Fruit fly (Drosophila melanogaster) Kc167 (cell line): ENCODE results near the gene CG17698.

Experiments
- Myc ChIP-seq: fragments of >200 bp; optimal IDR thresholded peaks from 2 replicates; lab custom pipeline; 2017; ENCODE audit warnings: missing external identifiers
- Sin3A ChIP-seq: fragments of >200 bp; optimal IDR thresholded peaks from 2 replicates; lab custom pipeline; 2018; ENCODE audit warnings: missing external identifiers
- h ChIP-seq: fragments of >200 bp; optimal IDR thresholded peaks from 3 replicates; lab custom pipeline; 2018; ENCODE audit warnings: missing external identifiers
- insv ChIP-seq: fragments of >200 bp; optimal IDR thresholded peaks from 3 replicates; lab custom pipeline; 2018; ENCODE audit warnings: missing external identifiers
- psq ChIP-seq: fragments of >200 bp; optimal IDR thresholded peaks from 2 replicates; lab custom pipeline; 2017; ENCODE audit warnings: missing external identifiers
- ttk ChIP-seq: sonication (Bioruptor generic); optimal IDR thresholded peaks from 2 replicates; lab custom pipeline; 2017; ENCODE audit warnings: missing external identifiers

DNA sequence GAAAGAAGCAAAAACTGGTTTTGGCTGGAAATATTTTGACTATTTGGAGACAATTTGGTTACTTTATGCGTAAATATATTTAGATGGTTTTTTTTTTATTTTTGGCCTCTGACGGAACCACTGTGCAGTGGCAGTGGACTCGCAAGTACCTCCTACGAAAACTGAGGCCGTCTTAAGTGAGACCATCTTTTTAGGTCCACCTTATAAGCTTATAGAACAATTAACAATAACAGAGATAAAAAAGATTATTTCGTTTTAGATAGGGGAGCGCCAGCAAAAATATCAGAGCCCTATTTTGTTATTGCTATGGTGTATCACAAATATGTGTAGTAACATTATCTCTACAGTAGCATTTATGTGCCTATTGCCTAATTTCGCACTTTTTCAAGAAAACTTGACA lies 46.2 kb downstream of the CG17698 start, which contains the start of gene CG43968:
- TF ChIP-seq Myc (lab: Kevin White, UChicago) (no peak), h (lab: Kevin White, UChicago) (no peak), Sin3A (lab: Kevin White, UChicago) (no peak), ttk (lab: Kevin White, UChicago) (no peak), insv (no peak), psq (no peak)
